Worm (Caenorhabditis elegans) whole organism, midembryonic: ENCODE measurements around the gene cest-6.

Source experiments
- T22C8.4 ChIP-seq: fragments of 200-800 bp; sonication (Bioruptor generic); IDR thresholded peaks from 2 replicates; pipeline ENCODE4 v1.3.6; 2022; ENCODE audit warnings: missing genetic modification characterization, missing compliant biosample characterization
- cog-1 ChIP-seq: sonication (generic microtip); optimal IDR thresholded peaks from 2 replicates; lab custom pipeline; 2016; ENCODE audit warnings: missing genetic modification characterization, missing compliant biosample characterization
- flt-1 ChIP-seq: fragments of 200-800 bp; sonication (Bioruptor generic); IDR thresholded peaks from 2 replicates; pipeline ENCODE4 v1.3.6; 2022; ENCODE audit warnings: missing genetic modification characterization, missing compliant biosample characterization
- klf-2 ChIP-seq: fragments of 200-800 bp; sonication (Bioruptor generic); conservative IDR thresholded peaks from 2 replicates; pipeline ENCODE4 v1.3.6; 2022; ENCODE audit warnings: missing genetic modification reagents, missing genetic modification characterization, missing compliant biosample characterization
- med-1 ChIP-seq: sonication (generic microtip); optimal IDR thresholded peaks from 2 replicates; lab custom pipeline; 2017; ENCODE audit warnings: missing genetic modification characterization, mild to moderate bottlenecking, missing compliant biosample characterization, antibody characterized with exemption, missing genetic modification reagents; ENCODE audit not compliant: insufficient read depth
- ref-1 ChIP-seq: fragments of 200-800 bp; sonication (Bioruptor generic); conservative IDR thresholded peaks from 2 replicates; pipeline ENCODE4 v1.3.6; 2022; ENCODE audit warnings: missing genetic modification reagents, missing genetic modification characterization, missing compliant biosample characterization
- tab-1 ChIP-seq: fragments of 200-800 bp; sonication (Bioruptor generic); IDR thresholded peaks from 2 replicates; pipeline ENCODE4 v1.3.6; 2022; ENCODE audit warnings: missing genetic modification characterization, missing compliant biosample characterization
- ztf-23 ChIP-seq: fragments of 200-800 bp; sonication (Bioruptor generic); IDR thresholded peaks from 2 replicates; pipeline ENCODE4 v1.3.6; 2022; ENCODE audit warnings: missing genetic modification reagents, missing genetic modification characterization, missing compliant biosample characterization
- ztf-29 ChIP-seq: fragments of 200-800 bp; sonication (Bioruptor generic); IDR thresholded peaks from 2 replicates; pipeline ENCODE4 v1.3.6; 2022; ENCODE audit warnings: missing genetic modification reagents, missing genetic modification characterization, missing compliant biosample characterization

Gene cest-6

ce11 chrIV:6887601-6888099 is 40.7 kb downstream of the cest-6 start, which contains the start of the genes T05A12.3 and T05A12.4:
T05A12.3 (minus strand) TSS chrIV:6887651.
T05A12.4 (plus strand) TSS chrIV:6887948.
- no peak for TF ChIP-seq ref-1 (GFP tag; lab: Robert Waterston, UW)
- no peak for TF ChIP-seq cog-1 (tag; lab: Kevin White, UChicago)
- TF ChIP-seq ztf-29 (GFP tag; lab: Robert Waterston, UW) = no peak
- no peak for TF ChIP-seq flt-1 (GFP tag; lab: Robert Waterston, UW)
- TF ChIP-seq tab-1 (GFP tag; lab: Robert Waterston, UW) = no peak
- no peak for TF ChIP-seq med-1 (GFP tag; lab: Kevin White, UChicago)
- TF ChIP-seq T22C8.4 (GFP tag; lab: Robert Waterston, UW) = no peak
- no peak for TF ChIP-seq klf-2
- no peak for TF ChIP-seq ztf-23 (GFP tag; lab: Robert Waterston, UW)

- TF ChIP-seq klf-2 (no peak), flt-1 (GFP tag; lab: Robert Waterston, UW) (no peak), ztf-29 (GFP tag; lab: Robert Waterston, UW) (no peak), T22C8.4 (GFP tag; lab: Robert Waterston, UW) (no peak), ztf-23 (GFP tag; lab: Robert Waterston, UW) (no peak), ref-1 (GFP tag; lab: Robert Waterston, UW) (no peak), cog-1 (tag; lab: Kevin White, UChicago) (no peak), med-1 (GFP tag; lab: Kevin White, UChicago) (no peak), tab-1 (GFP tag; lab: Robert Waterston, UW) (no peak)
These were observed 45.0 kb downstream of the cest-6 start, which contains the start of gene tre-2 for ce11 chrIV:6883342-6883741. tre-2 (minus strand) TSS chrIV:6883442.

- no peak for TF ChIP-seq tab-1 (GFP tag; lab: Robert Waterston, UW)
- TF ChIP-seq med-1 (GFP tag; lab: Kevin White, UChicago) = no peak
- no peak for TF ChIP-seq ztf-23 (GFP tag; lab: Robert Waterston, UW)
- no peak for TF ChIP-seq T22C8.4 (GFP tag; lab: Robert Waterston, UW)
- no peak for TF ChIP-seq klf-2
- TF ChIP-seq ref-1 (GFP tag; lab: Robert Waterston, UW) = no peak
- no peak for TF ChIP-seq flt-1 (GFP tag; lab: Robert Waterston, UW)
- TF ChIP-seq cog-1 (tag; lab: Kevin White, UChicago) = no peak
These were observed 47.1 kb downstream of the cest-6 start for ce11 chrIV:6881183-6881582.

- TF ChIP-seq ref-1 (GFP tag; lab: Robert Waterston, UW) = no peak
- no peak for TF ChIP-seq flt-1 (GFP tag; lab: Robert Waterston, UW)
- no peak for TF ChIP-seq klf-2
- no peak for TF ChIP-seq ztf-29 (GFP tag; lab: Robert Waterston, UW)
- TF ChIP-seq tab-1 (GFP tag; lab: Robert Waterston, UW) = no peak
- TF ChIP-seq T22C8.4 (GFP tag; lab: Robert Waterston, UW) = no peak
- no peak for TF ChIP-seq cog-1 (tag; lab: Kevin White, UChicago)
- TF ChIP-seq ztf-23 (GFP tag; lab: Robert Waterston, UW) = no peak
- TF ChIP-seq med-1 (GFP tag; lab: Kevin White, UChicago) = no peak
These were observed 47.9 kb downstream of the cest-6 start for ce11 chrIV:6880415-6880814.

ce11 chrIV:6879666-6880210 is 48.6 kb downstream of the cest-6 start:
- TF ChIP-seq flt-1 (GFP tag; lab: Robert Waterston, UW) = no peak
- TF ChIP-seq ref-1 (GFP tag; lab: Robert Waterston, UW) = no peak
- no peak for TF ChIP-seq klf-2
- TF ChIP-seq T22C8.4 (GFP tag; lab: Robert Waterston, UW) = no peak
- TF ChIP-seq med-1 (GFP tag; lab: Kevin White, UChicago) = no peak
- TF ChIP-seq ztf-23 (GFP tag; lab: Robert Waterston, UW) = no peak

ce11 chrIV:6878912-6879554 is 49.3 kb downstream of the cest-6 start:
- TF ChIP-seq flt-1 (GFP tag; lab: Robert Waterston, UW) (no peak), ref-1 (GFP tag; lab: Robert Waterston, UW) (no peak), ztf-23 (GFP tag; lab: Robert Waterston, UW) (no peak), med-1 (GFP tag; lab: Kevin White, UChicago) (no peak)
